Fruit fly (Drosophila melanogaster) whole organism, embryonic: ENCODE data around the gene rdog.

Experiments used
- Asciz ChIP-seq: fragments of 200-800 bp; sonication (Bioruptor generic); optimal IDR thresholded peaks from 2 replicates; lab custom pipeline; 2017; ENCODE audit warnings: missing biosample characterization, mild to moderate bottlenecking, missing genetic modification characterization, missing genetic modification reagents
- Atf-2 ChIP-seq: fragments of 200-800 bp; sonication (Bioruptor generic); optimal IDR thresholded peaks from 2 replicates; lab custom pipeline; 2016; ENCODE audit warnings: missing biosample characterization, missing genetic modification characterization
- BtbVII ChIP-seq: fragments of 200-800 bp; sonication (Bioruptor generic); optimal IDR thresholded peaks from 3 replicates; lab custom pipeline; 2017; ENCODE audit warnings: missing biosample characterization, mild to moderate bottlenecking, missing genetic modification characterization
- Bteb2 ChIP-seq: fragments of 200-800 bp; sonication (Bioruptor generic); optimal IDR thresholded peaks from 2 replicates; lab custom pipeline; 2016; ENCODE audit warnings: missing biosample characterization, missing genetic modification characterization
- C15 ChIP-seq: fragments of 200-800 bp; sonication (Bioruptor generic); IDR thresholded peaks from 3 replicates; pipeline ENCODE4 v1.3.6; 2022; ENCODE audit warnings: missing biosample characterization, missing genetic modification characterization
- CG10267 ChIP-seq: fragments of 200-800 bp; sonication (Bioruptor generic); optimal IDR thresholded peaks from 2 replicates; lab custom pipeline; 2018; ENCODE audit warnings: missing biosample characterization, mild to moderate bottlenecking, missing genetic modification characterization, moderate library complexity
- CG10654 ChIP-seq: fragments of 200-800 bp; sonication (Bioruptor generic); optimal IDR thresholded peaks from 2 replicates; lab custom pipeline; 2016; ENCODE audit warnings: missing biosample characterization, missing genetic modification characterization
- CG10959 ChIP-seq: fragments of 200-800 bp; sonication (Bioruptor generic); IDR thresholded peaks from 2 replicates; pipeline ENCODE4 v1.3.6; 2022; ENCODE audit warnings: missing biosample characterization, missing genetic modification characterization
- CG11093 ChIP-seq: fragments of 200-800 bp; sonication (Bioruptor generic); IDR thresholded peaks from 3 replicates; pipeline ENCODE4 v1.3.6; 2022; ENCODE audit warnings: missing biosample characterization, missing genetic modification characterization
- CG12104 ChIP-seq: fragments of 200-800 bp; sonication (Bioruptor generic); optimal IDR thresholded peaks from 3 replicates; lab custom pipeline; 2016; ENCODE audit warnings: missing biosample characterization, missing genetic modification characterization
- CG12155 ChIP-seq: fragments of 200-800 bp; sonication (Bioruptor generic); optimal IDR thresholded peaks from 3 replicates; lab custom pipeline; 2016; ENCODE audit warnings: missing biosample characterization, missing genetic modification characterization
- CG12219 ChIP-seq: fragments of 200-800 bp; sonication (Bioruptor generic); optimal IDR thresholded peaks from 3 replicates; lab custom pipeline; 2018; ENCODE audit warnings: missing biosample characterization, mild to moderate bottlenecking, missing genetic modification characterization
- CG12942 ChIP-seq: fragments of 200-800 bp; sonication (Bioruptor generic); optimal IDR thresholded peaks from 3 replicates; lab custom pipeline; 2016; ENCODE audit warnings: missing biosample characterization, missing genetic modification characterization
- CG13123 ChIP-seq: fragments of 200-800 bp; sonication (Bioruptor generic); optimal IDR thresholded peaks from 2 replicates; lab custom pipeline; 2016; ENCODE audit warnings: missing biosample characterization, missing genetic modification characterization
- CG1602 ChIP-seq: fragments of 200-800 bp; sonication (Bioruptor generic); optimal IDR thresholded peaks from 3 replicates; lab custom pipeline; 2016; ENCODE audit warnings: missing biosample characterization, missing genetic modification characterization
- CG2202 ChIP-seq: fragments of 200-800 bp; sonication (Bioruptor generic); optimal IDR thresholded peaks from 2 replicates; lab custom pipeline; 2018; ENCODE audit warnings: missing biosample characterization, mild to moderate bottlenecking, missing genetic modification characterization
- CG31388 ChIP-seq: fragments of 200-800 bp; sonication (Bioruptor generic); optimal IDR thresholded peaks from 2 replicates; lab custom pipeline; 2016; ENCODE audit warnings: missing biosample characterization, missing genetic modification characterization
- CG3726 ChIP-seq: fragments of 200-800 bp; sonication (Bioruptor generic); IDR thresholded peaks from 3 replicates; pipeline ENCODE4, ENCODE4 v1.3.6; 2022; ENCODE audit warnings: missing biosample characterization, missing genetic modification characterization
- CG4707 ChIP-seq: fragments of 200-800 bp; sonication (Bioruptor generic); optimal IDR thresholded peaks from 2 replicates; lab custom pipeline; 2018; ENCODE audit warnings: missing biosample characterization, mild to moderate bottlenecking, missing genetic modification characterization, moderate library complexity
- CG6175 ChIP-seq: fragments of 200-800 bp; sonication (Bioruptor generic); IDR thresholded peaks from 3 replicates; pipeline ENCODE4 v1.3.6; 2022; ENCODE audit warnings: missing biosample characterization, missing genetic modification characterization
- CG6654 ChIP-seq: fragments of 200-800 bp; sonication (Bioruptor generic); optimal IDR thresholded peaks from 2 replicates; lab custom pipeline; 2017; ENCODE audit warnings: missing biosample characterization, mild to moderate bottlenecking, missing genetic modification characterization
- CG8281 ChIP-seq: fragments of 200-800 bp; sonication (Bioruptor generic); optimal IDR thresholded peaks from 2 replicates; lab custom pipeline; 2018; ENCODE audit warnings: missing biosample characterization, mild to moderate bottlenecking, missing genetic modification characterization, moderate library complexity
- CG8290 ChIP-seq, 3 experiments: fragments of 200-800 bp; sonication (Bioruptor generic); optimal IDR thresholded peaks; 2 replicates each; lab custom pipeline; 2016 to 2019; ENCODE audit warnings: missing biosample characterization in 3 of 3, missing genetic modification characterization in 3 of 3, mild to moderate bottlenecking in 2 of 3, moderate library complexity in 1 of 3
- CG9437 ChIP-seq: fragments of 200-800 bp; sonication (Bioruptor generic); optimal IDR thresholded peaks from 2 replicates; lab custom pipeline; 2018; ENCODE audit warnings: missing biosample characterization, mild to moderate bottlenecking, missing genetic modification characterization
- D19B ChIP-seq: fragments of 200-800 bp; sonication (Bioruptor generic); optimal IDR thresholded peaks from 2 replicates; lab custom pipeline; 2017; ENCODE audit warnings: missing biosample characterization, mild to moderate bottlenecking, missing genetic modification characterization
- Deaf1 ChIP-seq: fragments of 200-800 bp; optimal IDR thresholded peaks from 3 replicates; lab custom pipeline; 2019; ENCODE audit warnings: missing biosample characterization, mild to moderate bottlenecking, missing genetic modification characterization, moderate library complexity
- Doc3 ChIP-seq: fragments of 200-800 bp; sonication (Bioruptor generic); IDR thresholded peaks from 3 replicates; pipeline ENCODE4 v1.3.6; 2022; ENCODE audit warnings: missing biosample characterization, missing genetic modification characterization; ENCODE audit not compliant: partially characterized antibody
- E2f2 ChIP-seq: fragments of 200-800 bp; sonication (Bioruptor generic); IDR thresholded peaks from 2 replicates; pipeline ENCODE4 v1.3.6; 2022; ENCODE audit warnings: missing biosample characterization, missing genetic modification characterization
- Fer1 ChIP-seq: fragments of 200-800 bp; sonication (Bioruptor generic); optimal IDR thresholded peaks from 2 replicates; lab custom pipeline; 2017; ENCODE audit warnings: missing biosample characterization, mild to moderate bottlenecking, missing genetic modification characterization
- Gug ChIP-seq: fragments of 200-800 bp; sonication (Bioruptor generic); IDR thresholded peaks from 4 replicates; pipeline ENCODE4 v1.3.6; 2022; ENCODE audit warnings: missing biosample characterization, missing genetic modification characterization
- Mes4 ChIP-seq: fragments of 200-800 bp; sonication (Bioruptor generic); optimal IDR thresholded peaks from 2 replicates; lab custom pipeline; 2016; ENCODE audit warnings: missing biosample characterization, missing genetic modification characterization
- Myb ChIP-seq: fragments of 200-800 bp; sonication (Bioruptor generic); optimal IDR thresholded peaks from 2 replicates; lab custom pipeline; 2016; ENCODE audit warnings: missing biosample characterization, missing genetic modification characterization
- Neu2 ChIP-seq: fragments of 200-800 bp; sonication (Bioruptor generic); optimal IDR thresholded peaks from 3 replicates; lab custom pipeline; 2016; ENCODE audit warnings: missing biosample characterization, missing genetic modification characterization, borderline replicate concordance
- Nf-YB ChIP-seq: fragments of 200-800 bp; sonication (Bioruptor generic); optimal IDR thresholded peaks from 3 replicates; lab custom pipeline; 2019; ENCODE audit warnings: missing biosample characterization, mild to moderate bottlenecking, missing genetic modification characterization, moderate library complexity
- al ChIP-seq: fragments of 200-800 bp; sonication (Bioruptor generic); IDR thresholded peaks from 2 replicates; pipeline ENCODE4 v1.3.6; 2022; ENCODE audit warnings: missing biosample characterization, missing genetic modification characterization
- ash1 ChIP-seq: fragments of 200-800 bp; sonication (Bioruptor generic); optimal IDR thresholded peaks from 2 replicates; lab custom pipeline; 2018; ENCODE audit warnings: missing biosample characterization, mild to moderate bottlenecking, missing genetic modification characterization
- az2 ChIP-seq: fragments of 200-800 bp; sonication (Bioruptor generic); optimal IDR thresholded peaks from 3 replicates; lab custom pipeline; 2016; ENCODE audit warnings: missing biosample characterization, missing genetic modification characterization
- cad ChIP-seq: fragments of >200 bp; optimal IDR thresholded peaks from 2 replicates; lab custom pipeline; 2017; ENCODE audit warnings: missing biosample characterization, missing genetic modification characterization
- emc ChIP-seq: fragments of 200-800 bp; sonication (Bioruptor generic); optimal IDR thresholded peaks from 2 replicates; lab custom pipeline; 2016; ENCODE audit warnings: missing biosample characterization, missing genetic modification characterization
- ems ChIP-seq: fragments of 200-800 bp; sonication (Bioruptor generic); optimal IDR thresholded peaks from 3 replicates; lab custom pipeline; 2016; ENCODE audit warnings: missing biosample characterization, missing genetic modification characterization
- ftz-f1 ChIP-seq: fragments of 200-800 bp; sonication (Bioruptor generic); optimal IDR thresholded peaks from 2 replicates; lab custom pipeline; 2016; ENCODE audit warnings: missing biosample characterization, missing genetic modification characterization
- ham ChIP-seq: fragments of 200-800 bp; sonication (Bioruptor generic); IDR thresholded peaks from 2 replicates; pipeline ENCODE4 v1.3.6; 2022; ENCODE audit warnings: missing biosample characterization, missing genetic modification characterization
- hb ChIP-seq: fragments of 200-800 bp; sonication (Bioruptor generic); IDR thresholded peaks from 3 replicates; pipeline ENCODE4 v1.3.6; 2022; ENCODE audit warnings: missing biosample characterization, missing genetic modification characterization; ENCODE audit not compliant: partially characterized antibody
- jing ChIP-seq: fragments of 200-800 bp; sonication (Bioruptor generic); optimal IDR thresholded peaks from 2 replicates; lab custom pipeline; 2018; ENCODE audit warnings: missing biosample characterization, mild to moderate bottlenecking, missing genetic modification characterization
- mld ChIP-seq: fragments of 200-800 bp; sonication (Bioruptor generic); IDR thresholded peaks from 3 replicates; pipeline ENCODE4 v1.3.6; 2022; ENCODE audit warnings: missing biosample characterization, missing genetic modification characterization; ENCODE audit not compliant: partially characterized antibody
- pnt ChIP-seq: fragments of 200-800 bp; sonication (Bioruptor generic); optimal IDR thresholded peaks from 3 replicates; lab custom pipeline; 2016; ENCODE audit warnings: missing biosample characterization, missing genetic modification characterization
- sisA ChIP-seq: fragments of 200-800 bp; sonication (Bioruptor generic); IDR thresholded peaks from 2 replicates; pipeline ENCODE4 v1.3.6; 2022; ENCODE audit warnings: missing biosample characterization, missing genetic modification characterization
- unpg ChIP-seq: fragments of 200-800 bp; sonication (Bioruptor generic); optimal IDR thresholded peaks from 3 replicates; lab custom pipeline; 2018; ENCODE audit warnings: missing biosample characterization, mild to moderate bottlenecking, missing genetic modification characterization, moderate library complexity
- z ChIP-seq: fragments of 200-800 bp; sonication (Bioruptor generic); IDR thresholded peaks from 3 replicates; pipeline ENCODE4 v1.3.6; 2022; ENCODE audit warnings: missing biosample characterization, missing genetic modification characterization

Gene rdog

DNA sequence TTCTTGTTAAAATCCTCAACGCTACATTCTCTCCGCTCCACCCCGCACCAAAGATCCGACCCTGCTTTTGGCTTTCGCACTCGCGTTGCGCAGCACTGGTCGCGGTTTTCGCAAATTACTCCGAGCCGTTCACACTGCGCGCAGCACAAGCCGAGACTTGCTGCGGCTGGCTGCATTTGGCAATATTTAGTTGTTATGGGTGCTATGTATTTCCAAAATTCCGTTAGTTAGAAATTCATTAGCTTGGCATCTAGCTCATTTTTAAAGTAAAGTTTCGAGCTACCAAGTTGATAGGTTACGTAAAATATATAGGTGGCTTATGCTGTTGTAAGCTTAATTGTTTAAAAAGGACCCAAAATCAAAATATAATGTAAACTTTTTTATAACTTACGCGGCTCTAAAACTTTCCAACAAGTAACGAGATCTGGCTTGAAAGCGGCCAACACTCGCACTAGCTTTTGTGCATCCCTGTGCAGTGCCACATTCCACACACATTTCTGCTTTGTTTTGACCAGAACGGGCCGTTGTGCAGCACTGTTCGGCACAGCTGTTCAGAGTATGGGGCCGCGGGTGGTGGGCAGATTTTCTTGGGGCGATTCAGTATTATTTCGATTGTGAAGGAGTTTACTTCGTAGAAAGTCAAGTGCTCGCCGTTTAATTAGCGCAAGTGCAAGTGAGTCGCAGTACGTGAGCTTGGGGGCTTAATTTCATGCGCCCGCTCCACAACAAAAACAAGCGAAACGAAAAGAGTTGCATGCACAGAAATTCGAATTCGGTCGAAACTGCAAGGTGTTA lies 34.9 kb upstream of the rdog start, which contains the start of the genes yem and Ctl2 (continued):
- TF ChIP-seq CG8290 (GFP tag; optimal IDR thresholded peaks at IDR 0.05; lab: Kevin White, UChicago) (peak; percentile 85), CG8290 (tag; optimal IDR thresholded peaks at IDR 0.05; lab: Kevin White, UChicago) (peak; percentile 68 to 90), unpg (GFP tag; lab: Kevin White, UChicago) (no peak), CG10267 (tag; lab: Kevin White, UChicago) (peak; percentile 95), Atf-2 (peak; percentile 80), hb (GFP tag; lab: Robert Waterston, UW) (no peak), E2f2 (GFP tag; lab: Robert Waterston, UW) (no peak; the same call in none of the 2 replicates), Mes4 (peak; percentile 64), al (GFP tag; lab: Robert Waterston, UW) (peak; percentile 48), cad (GFP tag; lab: Kevin White, UChicago) (no peak), sisA (GFP tag; lab: Robert Waterston, UW) (peak; percentile 71), Deaf1 (tag; lab: Kevin White, UChicago) (no peak), mld (GFP tag; lab: Robert Waterston, UW) (peak; percentile 39; the same call in 1 of the 3 replicates), BtbVII (GFP tag; lab: Kevin White, UChicago) (peak; percentile 34), CG12104 (peak; percentile 52), D19B (peak; percentile 50), jing (GFP tag; lab: Kevin White, UChicago) (peak; percentile 28), ham (GFP tag; lab: Robert Waterston, UW) (no peak; the same call in 1 of the 2 replicates), pnt (GFP tag; lab: Kevin White, UChicago) (peak; percentile 81), az2 (GFP tag; lab: Kevin White, UChicago) (peak; percentile 77), Gug (GFP tag; lab: Robert Waterston, UW) (peak; percentile 72; the same call in 3 of the 4 replicates), C15 (no peak), Asciz (GFP tag; lab: Kevin White, UChicago) (no peak), CG13123 (GFP tag; lab: Kevin White, UChicago) (peak; percentile 17), CG2202 (tag; lab: Kevin White, UChicago) (peak; percentile 6), CG12942 (GFP tag; lab: Kevin White, UChicago) (peak; percentile 64), z (GFP tag; lab: Robert Waterston, UW) (no peak), CG4707 (GFP tag; lab: Kevin White, UChicago) (no peak), Myb (GFP tag; lab: Kevin White, UChicago) (peak; percentile 78), Neu2 (GFP tag; lab: Kevin White, UChicago) (peak; percentile 45), CG6175 (peak; percentile 69; the same call in 2 of the 3 replicates), Fer1 (GFP tag; lab: Kevin White, UChicago) (peak; percentile 47), CG12219 (GFP tag; lab: Kevin White, UChicago) (peak; percentile 43), emc (GFP tag; lab: Kevin White, UChicago) (peak; percentile 55), CG10654 (GFP tag; lab: Kevin White, UChicago) (peak; percentile 45), CG1602 (GFP tag; lab: Kevin White, UChicago) (peak; percentile 65), ftz-f1 (GFP tag; lab: Kevin White, UChicago) (peak; percentile 46), CG11093 (no peak; the same call in 2 of the 3 replicates), Bteb2 (GFP tag; lab: Kevin White, UChicago) (peak; percentile 73), ems (peak; percentile 72), Doc3 (GFP tag; lab: Robert Waterston, UW) (0 out of 3 replicates have a peak, but pooled peaks have one; percentile 27), CG31388 (peak; percentile 50), Nf-YB (GFP tag; lab: Kevin White, UChicago) (peak; percentile 25), CG6654 (GFP tag; lab: Kevin White, UChicago) (peak; percentile 36), CG12155 (GFP tag; lab: Kevin White, UChicago) (peak; percentile 83), CG9437 (GFP tag; lab: Kevin White, UChicago) (peak; percentile 65), ash1 (GFP tag; lab: Kevin White, UChicago) (peak; percentile 57), CG10959 (peak; percentile 22; the same call in 1 of the 2 replicates), CG8281 (tag; lab: Kevin White, UChicago) (peak; percentile 6), CG3726 (no peak; the same call in 2 of the 3 replicates)
